Worm (Caenorhabditis elegans) whole organism, L1 larva: ENCODE measurements around the gene hipr-1.
A peak's percentile ranks its signal among the peaks of the same experiment; 100 is the strongest.

ENCODE experiments used
- C04F5.9 ChIP-seq: sonication (generic microtip); optimal IDR thresholded peaks from 2 replicates; lab custom pipeline; 2016; ENCODE audit warnings: missing genetic modification characterization, missing compliant biosample characterization
- C34B4.2 ChIP-seq: sonication (generic microtip); optimal IDR thresholded peaks from 2 replicates; lab custom pipeline; 2017; ENCODE audit warnings: mild to moderate bottlenecking, missing genetic modification characterization, missing compliant biosample characterization
- F16B12.6 ChIP-seq: fragments of 150-350 bp; optimal IDR thresholded peaks from 2 replicates; lab custom pipeline; 2014; ENCODE audit warnings: missing biosample characterization, missing genetic modification characterization
- Y116A8C.19 ChIP-seq: sonication (generic microtip); optimal IDR thresholded peaks from 2 replicates; lab custom pipeline; 2016; ENCODE audit warnings: missing compliant biosample characterization, missing genetic modification characterization, borderline replicate concordance
- alr-1 ChIP-seq: fragments of 200-800 bp; sonication (Bioruptor generic); optimal IDR thresholded peaks from 2 replicates; lab custom pipeline; 2018; ENCODE audit warnings: borderline replicate concordance, mild to moderate bottlenecking, missing genetic modification characterization, missing compliant biosample characterization
- ama-1 ChIP-seq: fragments of 150-350 bp; optimal IDR thresholded peaks from 2 replicates; lab custom pipeline; 2014
- blmp-1 ChIP-seq: fragments of 150-350 bp; optimal IDR thresholded peaks from 2 replicates; lab custom pipeline; 2014; ENCODE audit warnings: missing biosample characterization, missing genetic modification characterization
- ceh-63 ChIP-seq: fragments of 200-800 bp; sonication (Bioruptor generic); optimal IDR thresholded peaks from 2 replicates; lab custom pipeline; 2018; ENCODE audit warnings: mild to moderate bottlenecking, missing genetic modification characterization, missing compliant biosample characterization
- ceh-88 ChIP-seq: fragments of 200-800 bp; sonication (Bioruptor generic); IDR thresholded peaks from 2 replicates; pipeline ENCODE4 v1.3.6; 2022; ENCODE audit warnings: missing genetic modification characterization, missing compliant biosample characterization
- ceh-90 ChIP-seq: sonication (generic microtip); optimal IDR thresholded peaks from 2 replicates; lab custom pipeline; 2016; ENCODE audit warnings: missing genetic modification characterization, missing compliant biosample characterization
- dpl-1 ChIP-seq, 3 experiments: fragments of 150-350 bp in 2 of 3; sonication (generic microtip) in 1 of 3; optimal IDR thresholded peaks; 2 replicates each; lab custom pipeline; 2014 to 2017; ENCODE audit warnings: missing biosample characterization in 3 of 3, missing genetic modification characterization in 3 of 3, missing genetic modification reagents in 3 of 3
- efl-1 ChIP-seq, 4 experiments: fragments of 150-350 bp; optimal IDR thresholded peaks in 3 of 4; peaks in 1 of 4; 1 replicate in 1 of 4; 2 replicates in 3 of 4; lab custom pipeline; 2014; ENCODE audit warnings: missing biosample characterization in 2 of 4, missing genetic modification characterization in 2 of 4, missing genetic modification reagents in 2 of 4
- efl-3 ChIP-seq: fragments of 200-800 bp; sonication (Bioruptor generic); optimal IDR thresholded peaks from 2 replicates; lab custom pipeline; 2018; ENCODE audit warnings: mild to moderate bottlenecking, missing genetic modification characterization, missing compliant biosample characterization
- egl-13 ChIP-seq: sonication (generic microtip); optimal IDR thresholded peaks from 2 replicates; lab custom pipeline; 2016; ENCODE audit warnings: missing genotype, missing genetic modification reagents, missing genetic modification characterization, missing compliant biosample characterization
- elt-3 ChIP-seq, 6 experiments: fragments of 150-350 bp in 1 of 6; sonication (generic microtip); optimal IDR thresholded peaks; 2 replicates each; lab custom pipeline; 2017 to 2018; ENCODE audit warnings: missing biosample characterization in 6 of 6, missing genetic modification characterization in 6 of 6, inconsistent platforms in 1 of 6
- fkh-4 ChIP-seq: sonication (generic microtip); optimal IDR thresholded peaks from 2 replicates; lab custom pipeline; 2016; ENCODE audit warnings: missing compliant biosample characterization, missing genetic modification characterization, borderline replicate concordance
- fkh-8 ChIP-seq: sonication (generic microtip); optimal IDR thresholded peaks from 2 replicates; lab custom pipeline; 2016; ENCODE audit warnings: mild to moderate bottlenecking, missing genetic modification characterization, missing compliant biosample characterization
- fos-1 ChIP-seq: fragments of 150-350 bp; optimal IDR thresholded peaks from 2 replicates; lab custom pipeline; 2014; ENCODE audit warnings: missing biosample characterization, missing genetic modification characterization
- grh-1 ChIP-seq: fragments of 200-800 bp; sonication (Bioruptor generic); IDR thresholded peaks from 2 replicates; pipeline ENCODE4 v1.3.6; 2022; ENCODE audit warnings: missing genetic modification reagents, missing genetic modification characterization, missing compliant biosample characterization
- hpl-2 ChIP-seq: fragments of 150-350 bp; optimal IDR thresholded peaks from 2 replicates; lab custom pipeline; 2014; ENCODE audit warnings: missing biosample characterization, missing genetic modification reagents, missing genetic modification characterization
- irx-1 ChIP-seq: sonication (generic microtip); optimal IDR thresholded peaks from 2 replicates; lab custom pipeline; 2016; ENCODE audit warnings: missing genetic modification characterization, missing compliant biosample characterization
- isw-1 ChIP-seq: fragments of 200-800 bp; sonication (Bioruptor generic); IDR thresholded peaks from 2 replicates; pipeline ENCODE4 v1.3.6; 2022; ENCODE audit warnings: missing genetic modification characterization, missing compliant biosample characterization
- jun-1 ChIP-seq: fragments of 150-350 bp; optimal IDR thresholded peaks from 2 replicates; lab custom pipeline; 2014; ENCODE audit warnings: missing biosample characterization, missing genetic modification reagents, missing genetic modification characterization
- lin-14 ChIP-seq: fragments of 200-800 bp; sonication (Bioruptor generic); optimal IDR thresholded peaks from 2 replicates; lab custom pipeline; 2018; ENCODE audit warnings: mild to moderate bottlenecking, missing genetic modification characterization, moderate library complexity, missing compliant biosample characterization
- lin-39 ChIP-seq: fragments of 150-350 bp; optimal IDR thresholded peaks from 2 replicates; lab custom pipeline; 2014; ENCODE audit warnings: missing biosample characterization, missing genetic modification reagents, missing genetic modification characterization
- lsy-2 ChIP-seq, 2 experiments: fragments of 150-350 bp; optimal IDR thresholded peaks; 2 replicates each; lab custom pipeline; 2014; ENCODE audit warnings: missing biosample characterization in 2 of 2, missing genetic modification characterization in 2 of 2
- mab-9 ChIP-seq: fragments of 200-800 bp; sonication (Bioruptor generic); IDR thresholded peaks from 2 replicates; pipeline ENCODE4 v1.3.6; 2022; ENCODE audit warnings: missing genetic modification reagents, missing genetic modification characterization, missing compliant biosample characterization
- mdl-1 ChIP-seq, 2 experiments: fragments of 150-350 bp; optimal IDR thresholded peaks; 2 replicates each; lab custom pipeline; 2014 to 2017; ENCODE audit warnings: missing biosample characterization in 2 of 2, missing genetic modification characterization in 2 of 2, inconsistent platforms in 1 of 2
- mef-2 ChIP-seq: fragments of 150-350 bp; optimal IDR thresholded peaks from 2 replicates; lab custom pipeline; 2014; ENCODE audit warnings: missing biosample characterization, missing genetic modification characterization
- mep-1 ChIP-seq: fragments of 150-350 bp; optimal IDR thresholded peaks from 2 replicates; lab custom pipeline; 2014; ENCODE audit warnings: missing biosample characterization, missing genetic modification characterization
- nhr-11 ChIP-seq: fragments of 150-350 bp; optimal IDR thresholded peaks from 2 replicates; lab custom pipeline; 2014; ENCODE audit warnings: missing biosample characterization, missing genetic modification characterization
- nhr-12 ChIP-seq: sonication (generic microtip); optimal IDR thresholded peaks from 2 replicates; lab custom pipeline; 2017; ENCODE audit warnings: missing biosample characterization, missing genetic modification characterization
- nhr-19 ChIP-seq: fragments of 200-800 bp; sonication (Bioruptor generic); conservative IDR thresholded peaks from 2 replicates; pipeline ENCODE4 v1.3.6; 2022; ENCODE audit warnings: missing genetic modification characterization, missing compliant biosample characterization
- nhr-20 ChIP-seq: sonication (generic microtip); optimal IDR thresholded peaks from 2 replicates; lab custom pipeline; 2016; ENCODE audit warnings: mild to moderate bottlenecking, missing genetic modification characterization, missing compliant biosample characterization
- nhr-28 ChIP-seq: fragments of 150-350 bp; optimal IDR thresholded peaks from 2 replicates; lab custom pipeline; 2014; ENCODE audit warnings: missing biosample characterization, missing genetic modification characterization
- nhr-76 ChIP-seq: sonication (generic microtip); optimal IDR thresholded peaks from 2 replicates; lab custom pipeline; 2017; ENCODE audit warnings: missing biosample characterization, missing genetic modification characterization
- nhr-77 ChIP-seq: fragments of 150-350 bp; optimal IDR thresholded peaks from 2 replicates; lab custom pipeline; 2014; ENCODE audit warnings: missing biosample characterization, missing genetic modification characterization
- nhr-84 ChIP-seq: sonication (generic microtip); optimal IDR thresholded peaks from 2 replicates; lab custom pipeline; 2017; ENCODE audit warnings: missing biosample characterization, missing genetic modification characterization
- nhr-85 ChIP-seq: sonication (generic microtip); peaks from one replicate; lab custom pipeline; 2016; ENCODE audit warnings: missing genetic modification characterization, inconsistent platforms, missing compliant biosample characterization
- pax-3 ChIP-seq: fragments of 200-800 bp; sonication (Bioruptor generic); optimal IDR thresholded peaks from 2 replicates; lab custom pipeline; 2018; ENCODE audit warnings: mild to moderate bottlenecking, missing genetic modification characterization, moderate library complexity, missing compliant biosample characterization
- pqm-1 ChIP-seq: sonication (generic microtip); optimal IDR thresholded peaks from 3 replicates; lab custom pipeline; 2017; ENCODE audit warnings: missing biosample characterization, missing genetic modification characterization
- skn-1 ChIP-seq: fragments of 150-350 bp; optimal IDR thresholded peaks from 2 replicates; lab custom pipeline; 2014; ENCODE audit warnings: missing biosample characterization, missing genetic modification characterization
- snu-23 ChIP-seq: sonication (generic microtip); optimal IDR thresholded peaks from 2 replicates; lab custom pipeline; 2016; ENCODE audit warnings: missing genetic modification characterization, missing compliant biosample characterization
- sox-4 ChIP-seq: sonication (generic microtip); optimal IDR thresholded peaks from 2 replicates; lab custom pipeline; 2016; ENCODE audit warnings: missing genetic modification characterization, missing compliant biosample characterization
- sup-37 ChIP-seq: fragments of 200-800 bp; sonication (Bioruptor generic); optimal IDR thresholded peaks from 2 replicates; lab custom pipeline; 2018; ENCODE audit warnings: mild to moderate bottlenecking, missing genetic modification characterization, missing compliant biosample characterization
- tlp-1 ChIP-seq: fragments of 150-350 bp; optimal IDR thresholded peaks from 2 replicates; lab custom pipeline; 2014; ENCODE audit warnings: missing biosample characterization, missing genetic modification characterization
- unc-130 ChIP-seq: fragments of 150-350 bp; optimal IDR thresholded peaks from 2 replicates; lab custom pipeline; 2017; ENCODE audit warnings: missing biosample characterization, missing genetic modification characterization, inconsistent platforms
- unc-30 ChIP-seq: sonication (generic microtip); optimal IDR thresholded peaks from 2 replicates; lab custom pipeline; 2017; ENCODE audit warnings: missing biosample characterization, missing genetic modification characterization
- zag-1 ChIP-seq: fragments of 150-350 bp; optimal IDR thresholded peaks from 2 replicates; lab custom pipeline; 2014; ENCODE audit warnings: missing biosample characterization, missing genetic modification characterization
- zip-4 ChIP-seq: fragments of 200-800 bp; sonication (Bioruptor generic); optimal IDR thresholded peaks from 2 replicates; lab custom pipeline; 2018; ENCODE audit warnings: mild to moderate bottlenecking, missing genetic modification characterization, moderate library complexity, missing compliant biosample characterization
- ztf-4 ChIP-seq: fragments of 150-350 bp; optimal IDR thresholded peaks from 2 replicates; lab custom pipeline; 2014; ENCODE audit warnings: missing biosample characterization, missing genetic modification characterization

hipr-1 gene

ce11 chrIII:8685590-8686240 is 34.3 kb upstream of the hipr-1 start:
- TF ChIP-seq lin-39: no peak

ce11 chrIII:8688438-8688946 is 31.5 kb upstream of the hipr-1 start, which contains the start of gene hadb-1:
Gene hadb-1 (minus strand): TSS chrIII:8688488.
- TF ChIP-seq nhr-76 (tag; lab: Kevin White, UChicago) (no peak), alr-1 (tag; lab: Kevin White, UChicago) (no peak), unc-130 (tag; lab: Kevin White, UChicago) (no peak), fkh-4 (tag; lab: Kevin White, UChicago) (no peak), sup-37 (GFP tag; lab: Kevin White, UChicago) (no peak), pax-3 (no peak), mab-9 (no peak), zag-1 (tag; lab: Kevin White, UChicago) (no peak), pqm-1 (tag; lab: Kevin White, UChicago) (no peak), fos-1 (tag; lab: Kevin White, UChicago) (no peak), mep-1 (peak; percentile 4), zip-4 (no peak), nhr-28 (no peak), isw-1 (GFP tag; lab: Robert Waterston, UW) (no peak), irx-1 (tag; lab: Kevin White, UChicago) (no peak), dpl-1 (GFP tag; optimal IDR thresholded peaks at IDR 0.05; lab: Kevin White, UChicago) (peak in 1 of 3 experiments; percentile 19), nhr-19 (GFP tag; lab: Robert Waterston, UW) (no peak), unc-30 (tag; lab: Kevin White, UChicago) (no peak), snu-23 (GFP tag; lab: Kevin White, UChicago) (peak; percentile 34), mdl-1 (tag; optimal IDR thresholded peaks at IDR 0.05; lab: Kevin White, UChicago) (peak in 1 of 2 experiments; percentile 1), jun-1 (tag; lab: Kevin White, UChicago) (no peak), C34B4.2 (tag; lab: Kevin White, UChicago) (no peak), nhr-12 (tag; lab: Kevin White, UChicago) (no peak), ceh-90 (no peak), lin-14 (GFP tag; lab: Kevin White, UChicago) (peak; percentile 81), F16B12.6 (tag; lab: Kevin White, UChicago) (no peak), nhr-85 (tag; lab: Kevin White, UChicago) (peak; percentile 49), elt-3 (tag; optimal IDR thresholded peaks at IDR 0.05; lab: Kevin White, UChicago) (peak in 1 of 6 experiments; percentile 66), C04F5.9 (tag; lab: Kevin White, UChicago) (no peak), lsy-2 (tag; optimal IDR thresholded peaks at IDR 0.05; lab: Kevin White, UChicago) (no peak), egl-13 (no peak), blmp-1 (tag; lab: Kevin White, UChicago) (peak; percentile 31), efl-1 (optimal IDR thresholded peaks at IDR 0.05; lab: Kevin White, UChicago) (no peak), efl-1 (GFP tag; optimal IDR thresholded peaks at IDR 0.05 in 1 of 2; lab: Kevin White, UChicago) (peak in 1 of 2 experiments; percentile 53), nhr-11 (no peak), nhr-77 (tag; lab: Kevin White, UChicago) (no peak), ceh-88 (no peak), nhr-84 (tag; lab: Kevin White, UChicago) (no peak), fkh-8 (tag; lab: Kevin White, UChicago) (no peak), mef-2 (tag; lab: Kevin White, UChicago) (no peak), efl-3 (no peak), ama-1 (no peak), tlp-1 (tag; lab: Kevin White, UChicago) (no peak), sox-4 (tag; lab: Kevin White, UChicago) (no peak), hpl-2 (GFP tag; lab: Kevin White, UChicago) (no peak), skn-1 (tag; lab: Kevin White, UChicago) (no peak), nhr-20 (tag; lab: Kevin White, UChicago) (peak; percentile 54), ceh-63 (GFP tag; lab: Kevin White, UChicago) (no peak), Y116A8C.19 (tag; lab: Kevin White, UChicago) (no peak), grh-1 (no peak), ztf-4 (tag; lab: Kevin White, UChicago) (no peak)
